Fruit fly (Drosophila melanogaster) S2 (cell line): Measurements from ENCODE around the gene CG33061.

Experiments used
- CG8478 ChIP-seq: fragments of >200 bp; optimal IDR thresholded peaks from 2 replicates; lab custom pipeline; 2018
- CTCF ChIP-seq, 2 experiments: fragments of >200 bp; optimal IDR thresholded peaks; 2 replicates each; lab custom pipeline; 2018

- TF ChIP-seq CG8478 (no peak), CTCF (optimal IDR thresholded peaks at IDR 0.05; lab: Kevin White, UChicago) (no peak)
These were observed 37.9 kb upstream of the CG33061 start for dm6 chr3L:16291678-16292077.
